Worm (Caenorhabditis elegans) whole organism, L4 larva: ENCODE measurements around the gene hrg-4.

Experiments used
- aly-2 ChIP-seq: sonication (generic microtip); optimal IDR thresholded peaks from 2 replicates; lab custom pipeline; 2018; ENCODE audit warnings: missing biosample characterization, missing genetic modification characterization
- lin-38 ChIP-seq: fragments of 200-800 bp; sonication (Bioruptor generic); IDR thresholded peaks from 2 replicates; pipeline ENCODE4 v1.3.6; 2022; ENCODE audit warnings: missing genetic modification reagents, missing genetic modification characterization, missing compliant biosample characterization
- zag-1 ChIP-seq: fragments of 150-350 bp; optimal IDR thresholded peaks from 2 replicates; lab custom pipeline; 2014; ENCODE audit warnings: missing biosample characterization, missing genetic modification characterization

DNA sequence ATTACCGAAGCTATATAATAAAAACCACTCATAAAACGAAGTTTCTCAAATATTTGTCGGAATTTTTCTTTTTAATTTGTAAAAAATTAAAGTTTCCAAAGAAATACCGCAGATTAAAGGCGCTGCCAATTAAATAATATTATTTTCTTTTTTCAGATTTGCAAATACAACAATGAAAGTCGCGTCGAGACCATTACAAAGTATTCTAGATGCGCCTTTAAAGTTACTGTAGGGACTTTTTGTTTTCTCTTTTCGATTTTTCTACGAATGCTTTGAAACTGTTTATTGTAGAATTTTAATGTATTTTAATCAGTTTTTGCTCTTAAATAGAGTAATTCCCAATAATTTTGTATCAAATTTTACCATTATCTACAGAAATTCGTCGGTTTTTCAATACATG lies 7.4 kb upstream of the hrg-4 start:
- TF ChIP-seq lin-38 (GFP tag; lab: Robert Waterston, UW): no peak
- TF ChIP-seq aly-2: no peak
- no peak for TF ChIP-seq zag-1 (tag; lab: Kevin White, UChicago)
